Worm (Caenorhabditis elegans) whole organism, early embryonic: ENCODE measurements around the gene gst-6.

Source experiments
- B0310.2 ChIP-seq: sonication (generic microtip); optimal IDR thresholded peaks from 2 replicates; lab custom pipeline; 2016; ENCODE audit warnings: mild to moderate bottlenecking, missing genetic modification characterization, missing compliant biosample characterization
- aly-1 ChIP-seq: sonication (generic microtip); optimal IDR thresholded peaks from 2 replicates; lab custom pipeline; 2016; ENCODE audit warnings: missing genetic modification characterization, missing compliant biosample characterization
- ama-1 ChIP-seq: fragments of 150-350 bp; optimal IDR thresholded peaks from 2 replicates; lab custom pipeline; 2014
- ceh-13 ChIP-seq: fragments of 200-800 bp; sonication (Bioruptor generic); optimal IDR thresholded peaks from 2 replicates; lab custom pipeline; 2018; ENCODE audit warnings: mild to moderate bottlenecking, missing genetic modification characterization, missing compliant biosample characterization
- ets-7 ChIP-seq: sonication (generic microtip); optimal IDR thresholded peaks from 2 replicates; lab custom pipeline; 2016; ENCODE audit warnings: missing genotype, missing genetic modification characterization, missing compliant biosample characterization
- hmbx-1 ChIP-seq: sonication (generic microtip); optimal IDR thresholded peaks from 2 replicates; lab custom pipeline; 2016; ENCODE audit warnings: mild to moderate bottlenecking, missing genetic modification characterization, missing compliant biosample characterization
- hmg-4 ChIP-seq: fragments of 200-800 bp; sonication (Bioruptor generic); optimal IDR thresholded peaks from 2 replicates; lab custom pipeline; 2018; ENCODE audit warnings: mild to moderate bottlenecking, missing genetic modification characterization, missing compliant biosample characterization
- hnd-1 ChIP-seq: sonication (generic microtip); optimal IDR thresholded peaks from 2 replicates; lab custom pipeline; 2016; ENCODE audit warnings: missing genetic modification characterization, missing compliant biosample characterization

DNA sequence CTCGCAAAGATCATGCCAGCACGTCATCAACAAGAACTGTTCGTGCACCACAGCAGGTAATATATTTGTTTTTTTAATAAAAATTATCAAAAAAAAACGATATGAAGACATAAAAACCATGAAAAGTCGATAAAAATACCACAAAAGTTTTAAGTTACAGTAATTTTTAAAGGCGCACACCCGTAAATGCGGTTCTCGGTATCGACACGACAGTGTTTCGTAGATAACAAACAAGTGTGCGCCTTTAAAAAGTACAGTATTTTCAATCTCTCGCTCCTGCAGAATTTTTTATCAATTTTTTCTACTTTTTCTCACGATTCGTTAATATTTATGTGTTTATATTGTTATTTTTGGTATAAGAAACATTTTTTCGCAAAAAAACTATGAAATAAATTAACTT is 25.6 kb downstream of the gst-6 start:
- TF ChIP-seq ama-1 (no peak), ets-7 (tag; lab: Kevin White, UChicago) (no peak), hnd-1 (tag; lab: Kevin White, UChicago) (no peak), B0310.2 (tag; lab: Kevin White, UChicago) (no peak), hmg-4 (no peak), hmbx-1 (tag; lab: Kevin White, UChicago) (no peak), ceh-13 (GFP tag; lab: Kevin White, UChicago) (no peak), aly-1 (tag; lab: Kevin White, UChicago) (no peak)
